Worm (Caenorhabditis elegans) whole organism, young adult: Measurements from ENCODE around the gene scyl-1.

Source experiments
- B0035.1 ChIP-seq: sonication (generic microtip); optimal IDR thresholded peaks from 2 replicates; lab custom pipeline; 2016; ENCODE audit warnings: missing genetic modification characterization, mild to moderate bottlenecking, missing compliant biosample characterization, missing genotype, missing genetic modification reagents
- C17E4.6 ChIP-seq: fragments of 200-800 bp; sonication (Bioruptor generic); IDR thresholded peaks from 2 replicates; pipeline ENCODE4 v1.3.6; 2022; ENCODE audit warnings: missing genetic modification reagents, missing genetic modification characterization, missing compliant biosample characterization
- D2030.7 ChIP-seq: fragments of 200-800 bp; sonication (Bioruptor generic); IDR thresholded peaks from 2 replicates; pipeline ENCODE4 v1.3.6; 2022; ENCODE audit warnings: missing genetic modification reagents, missing genetic modification characterization, missing compliant biosample characterization
- F22D6.2 ChIP-seq: sonication (generic microtip); optimal IDR thresholded peaks from 2 replicates; lab custom pipeline; 2016; ENCODE audit warnings: mild to moderate bottlenecking, missing genetic modification characterization, missing compliant biosample characterization
- F49E8.2 ChIP-seq: sonication (generic microtip); optimal IDR thresholded peaks from 3 replicates; lab custom pipeline; 2017; ENCODE audit warnings: missing genetic modification characterization, mild to moderate bottlenecking, missing compliant biosample characterization, antibody characterized with exemption, moderate library complexity; ENCODE audit not compliant: insufficient read depth
- F52B5.7 ChIP-seq: sonication (generic microtip); optimal IDR thresholded peaks from 2 replicates; lab custom pipeline; 2016; ENCODE audit warnings: mild to moderate bottlenecking, missing genetic modification characterization, missing compliant biosample characterization
- F55B11.4 ChIP-seq: sonication (generic microtip); optimal IDR thresholded peaks from 2 replicates; lab custom pipeline; 2016; ENCODE audit warnings: missing compliant biosample characterization, missing genetic modification characterization, borderline replicate concordance; ENCODE audit not compliant: insufficient read depth
- F57C9.4 ChIP-seq: sonication (generic microtip); optimal IDR thresholded peaks from 2 replicates; lab custom pipeline; 2017; ENCODE audit warnings: mild to moderate bottlenecking, missing genetic modification characterization, missing compliant biosample characterization
- K11D2.4 ChIP-seq: fragments of 200-800 bp; sonication (Bioruptor generic); IDR thresholded peaks from 2 replicates; pipeline ENCODE4 v1.3.6; 2022; ENCODE audit warnings: missing genetic modification reagents, missing genetic modification characterization, missing compliant biosample characterization
- Y53F4B.3 ChIP-seq: fragments of 200-800 bp; sonication (Bioruptor generic); IDR thresholded peaks from 2 replicates; pipeline ENCODE4 v1.3.6; 2022; ENCODE audit warnings: missing genetic modification reagents, missing genetic modification characterization, missing compliant biosample characterization
- Y53G8AR.9 ChIP-seq: fragments of 200-800 bp; sonication (Bioruptor generic); conservative IDR thresholded peaks from 2 replicates; pipeline ENCODE4 v1.3.6; 2022; ENCODE audit warnings: missing genetic modification reagents, missing genetic modification characterization, missing compliant biosample characterization
- Y56A3A.18 ChIP-seq: fragments of 200-800 bp; sonication (Bioruptor generic); IDR thresholded peaks from 2 replicates; pipeline ENCODE4 v1.3.6; 2022; ENCODE audit warnings: missing genetic modification reagents, missing genetic modification characterization, missing compliant biosample characterization
- Y67H2A.10 ChIP-seq: fragments of 200-800 bp; sonication (Bioruptor generic); conservative IDR thresholded peaks from 2 replicates; pipeline ENCODE4 v1.3.6; 2022; ENCODE audit warnings: missing genetic modification reagents, missing genetic modification characterization, missing compliant biosample characterization
- Y79H2A.3 ChIP-seq: fragments of 200-800 bp; sonication (Bioruptor generic); conservative IDR thresholded peaks from 2 replicates; pipeline ENCODE4 v1.3.6; 2022; ENCODE audit warnings: missing genetic modification reagents, missing genetic modification characterization, missing compliant biosample characterization
- athp-1 ChIP-seq: sonication (generic microtip); optimal IDR thresholded peaks from 2 replicates; lab custom pipeline; 2017; ENCODE audit warnings: mild to moderate bottlenecking, missing genetic modification characterization, missing compliant biosample characterization
- ccch-3 ChIP-seq: fragments of 200-800 bp; sonication (Bioruptor generic); optimal IDR thresholded peaks from 2 replicates; lab custom pipeline; 2018; ENCODE audit warnings: mild to moderate bottlenecking, missing genetic modification characterization, missing compliant biosample characterization
- dpff-1 ChIP-seq: sonication (generic microtip); optimal IDR thresholded peaks from 2 replicates; lab custom pipeline; 2017; ENCODE audit warnings: mild to moderate bottlenecking, missing genetic modification characterization, missing compliant biosample characterization
- dpl-1 ChIP-seq: fragments of 150-350 bp; optimal IDR thresholded peaks from 2 replicates; lab custom pipeline; 2014; ENCODE audit warnings: missing biosample characterization, missing genetic modification reagents, missing genetic modification characterization
- egl-18 ChIP-seq: fragments of 200-800 bp; sonication (Bioruptor generic); IDR thresholded peaks from 2 replicates; pipeline ENCODE4 v1.3.6; 2022; ENCODE audit warnings: missing genetic modification reagents, missing genetic modification characterization, missing compliant biosample characterization
- egl-44 ChIP-seq: fragments of 200-800 bp; sonication (Bioruptor generic); IDR thresholded peaks from 2 replicates; pipeline ENCODE4 v1.3.6; 2022; ENCODE audit warnings: missing genetic modification reagents, missing genetic modification characterization, missing compliant biosample characterization
- egrh-3 ChIP-seq: fragments of 200-800 bp; sonication (Bioruptor generic); IDR thresholded peaks from 2 replicates; pipeline ENCODE4 v1.3.6; 2022; ENCODE audit warnings: missing genetic modification reagents, missing genetic modification characterization, missing compliant biosample characterization
- fkh-3 ChIP-seq: sonication (generic microtip); optimal IDR thresholded peaks from 2 replicates; lab custom pipeline; 2016; ENCODE audit warnings: mild to moderate bottlenecking, missing genetic modification characterization, missing compliant biosample characterization
- him-1 ChIP-seq: sonication (generic microtip); optimal IDR thresholded peaks from 2 replicates; lab custom pipeline; 2016; ENCODE audit warnings: missing genotype, missing genetic modification reagents, missing genetic modification characterization, missing compliant biosample characterization
- hlh-26 ChIP-seq: fragments of 200-800 bp; sonication (Bioruptor generic); conservative IDR thresholded peaks from 2 replicates; pipeline ENCODE4 v1.3.6; 2022; ENCODE audit warnings: missing genetic modification reagents, missing genetic modification characterization, missing compliant biosample characterization
- hsf-1 ChIP-seq: fragments of 200-800 bp; sonication (Bioruptor generic); IDR thresholded peaks from 2 replicates; pipeline ENCODE4 v1.3.6; 2022; ENCODE audit warnings: missing genetic modification reagents, missing genetic modification characterization, missing compliant biosample characterization
- let-526 ChIP-seq: fragments of 200-800 bp; sonication (Bioruptor generic); IDR thresholded peaks from 2 replicates; pipeline ENCODE4 v1.3.6; 2022; ENCODE audit warnings: missing genetic modification reagents, missing genetic modification characterization, missing compliant biosample characterization
- let-607 ChIP-seq, 2 experiments: fragments of 200-800 bp in 1 of 2; sonication (Bioruptor generic) in 1 of 2; sonication (generic microtip) in 1 of 2; optimal IDR thresholded peaks; 2 replicates each; lab custom pipeline; 2016 to 2018; ENCODE audit warnings: mild to moderate bottlenecking in 2 of 2, missing compliant biosample characterization in 2 of 2, missing genetic modification characterization in 2 of 2, moderate library complexity in 2 of 2, missing genotype in 1 of 2
- lin-35 ChIP-seq, 3 experiments: fragments of 150-350 bp in 2 of 3; sonication (generic microtip) in 1 of 3; optimal IDR thresholded peaks; 2 replicates each; lab custom pipeline; 2014 to 2018; ENCODE audit warnings: missing biosample characterization in 3 of 3, missing genetic modification characterization in 3 of 3, missing genetic modification reagents in 3 of 3
- lsy-27 ChIP-seq: sonication (generic microtip); optimal IDR thresholded peaks from 2 replicates; lab custom pipeline; 2017; ENCODE audit warnings: missing genetic modification characterization, mild to moderate bottlenecking, missing compliant biosample characterization, antibody characterized with exemption, missing genotype, borderline replicate concordance; ENCODE audit not compliant: insufficient read depth
- madf-3 ChIP-seq: fragments of 200-800 bp; sonication (Bioruptor generic); IDR thresholded peaks from 2 replicates; pipeline ENCODE4 v1.3.6; 2022; ENCODE audit warnings: missing genetic modification reagents, missing genetic modification characterization, missing compliant biosample characterization
- mxl-1 ChIP-seq: sonication (generic microtip); optimal IDR thresholded peaks from 2 replicates; lab custom pipeline; 2016; ENCODE audit warnings: missing genetic modification characterization, missing compliant biosample characterization
- nfya-2 ChIP-seq: fragments of 200-800 bp; sonication (Bioruptor generic); IDR thresholded peaks from 2 replicates; pipeline ENCODE4 v1.3.6; 2022; ENCODE audit warnings: missing genetic modification reagents, missing genetic modification characterization, missing compliant biosample characterization
- nfyb-1 ChIP-seq: fragments of 200-800 bp; sonication (Bioruptor generic); IDR thresholded peaks from 2 replicates; pipeline ENCODE4 v1.3.6; 2022; ENCODE audit warnings: missing genetic modification reagents, missing genetic modification characterization, missing compliant biosample characterization
- pbrm-1 ChIP-seq: fragments of 200-800 bp; sonication (Bioruptor generic); IDR thresholded peaks from 2 replicates; pipeline ENCODE4 v1.3.6; 2022; ENCODE audit warnings: missing genetic modification reagents, missing genetic modification characterization, missing compliant biosample characterization
- rcor-1 ChIP-seq: fragments of 200-800 bp; sonication (Bioruptor generic); IDR thresholded peaks from 2 replicates; pipeline ENCODE4 v1.3.6; 2022; ENCODE audit warnings: missing genetic modification reagents, missing genetic modification characterization, missing compliant biosample characterization
- sdz-38 ChIP-seq: sonication (generic microtip); optimal IDR thresholded peaks from 2 replicates; lab custom pipeline; 2016; ENCODE audit warnings: missing genotype, missing genetic modification characterization, missing compliant biosample characterization
- snpc-1.1 ChIP-seq: sonication (generic microtip); optimal IDR thresholded peaks from 2 replicates; lab custom pipeline; 2017; ENCODE audit warnings: missing genetic modification characterization, mild to moderate bottlenecking, missing compliant biosample characterization, antibody characterized with exemption, moderate library complexity, missing genotype, missing genetic modification reagents; ENCODE audit not compliant: insufficient read depth
- snpc-4 ChIP-seq, 5 experiments: fragments of 150-350 bp in 1 of 5; sonication (generic microtip) in 4 of 5; optimal IDR thresholded peaks; 2 replicates each; lab custom pipeline; 2014 to 2018; ENCODE audit warnings: missing genetic modification characterization in 5 of 5, missing biosample characterization in 3 of 5, antibody characterized with exemption in 2 of 5, mild to moderate bottlenecking in 2 of 5, missing compliant biosample characterization in 2 of 5, missing genotype in 2 of 5, moderate library complexity in 2 of 5, missing genetic modification reagents in 1 of 5
- sptf-2 ChIP-seq: fragments of 200-800 bp; sonication (Bioruptor generic); optimal IDR thresholded peaks from 2 replicates; lab custom pipeline; 2018; ENCODE audit warnings: mild to moderate bottlenecking, missing genetic modification characterization, missing compliant biosample characterization
- tbp1 ChIP-seq: fragments of 200-800 bp; sonication (Bioruptor generic); optimal IDR thresholded peaks from 2 replicates; lab custom pipeline; 2018; ENCODE audit warnings: mild to moderate bottlenecking, missing genetic modification characterization, missing compliant biosample characterization
- tlf-1 ChIP-seq: fragments of 200-800 bp; sonication (Bioruptor generic); optimal IDR thresholded peaks from 2 replicates; lab custom pipeline; 2018; ENCODE audit warnings: mild to moderate bottlenecking, missing genetic modification characterization, missing compliant biosample characterization
- unc-130 ChIP-seq: sonication (generic microtip); optimal IDR thresholded peaks from 2 replicates; lab custom pipeline; 2016; ENCODE audit warnings: missing genetic modification reagents, missing genetic modification characterization, missing compliant biosample characterization
- zfh-2 ChIP-seq: fragments of 200-800 bp; sonication (Bioruptor generic); conservative IDR thresholded peaks from 2 replicates; pipeline ENCODE4 v1.3.6; 2022; ENCODE audit warnings: missing genetic modification reagents, missing genetic modification characterization, missing compliant biosample characterization
- ztf-18 ChIP-seq: sonication (generic microtip); optimal IDR thresholded peaks from 2 replicates; lab custom pipeline; 2016; ENCODE audit warnings: missing genotype, mild to moderate bottlenecking, missing genetic modification characterization, missing compliant biosample characterization

Gene scyl-1

DNA sequence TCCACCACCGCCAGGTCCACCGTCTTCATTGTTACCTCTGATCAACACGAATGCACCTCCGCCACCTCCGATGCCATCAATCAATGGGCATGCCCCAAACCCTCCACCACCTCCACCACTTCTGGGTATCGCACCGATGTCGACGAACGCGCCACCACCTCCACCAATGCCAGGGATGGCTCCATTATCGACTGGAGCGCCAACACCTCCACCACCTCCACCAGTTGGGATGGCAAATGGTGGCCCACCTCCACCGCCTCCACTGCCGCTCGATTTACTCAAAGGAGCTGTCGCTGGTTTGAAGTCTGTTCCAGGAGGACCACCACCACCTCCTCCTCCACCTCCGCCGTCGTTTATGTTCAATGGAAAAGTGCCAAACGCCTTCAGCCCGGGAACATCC is 37.1 kb downstream of the scyl-1 start (continued):
- peak; percentile 24; the same call in 1 of the 2 replicates for TF ChIP-seq D2030.7 (GFP tag; lab: Robert Waterston, UW)
- TF ChIP-seq K11D2.4 (GFP tag; lab: Robert Waterston, UW), result 0 out of 2 replicates have a peak, but pooled peaks have one; percentile 11
- TF ChIP-seq C17E4.6 (GFP tag; lab: Robert Waterston, UW), result no peak
- TF ChIP-seq ztf-18 (tag; lab: Kevin White, UChicago), result no peak
- no peak for TF ChIP-seq F55B11.4 (tag; lab: Kevin White, UChicago)
- no peak for TF ChIP-seq mxl-1 (tag; lab: Kevin White, UChicago)
- no peak for TF ChIP-seq lsy-27 (tag; lab: Kevin White, UChicago)
- peak; percentile 88 for TF ChIP-seq zfh-2 (GFP tag; lab: Robert Waterston, UW)
- TF ChIP-seq Y53F4B.3, result no peak
- no peak for TF ChIP-seq hsf-1 (GFP tag; lab: Robert Waterston, UW)
- TF ChIP-seq F49E8.2 (tag; lab: Kevin White, UChicago), result no peak
- TF ChIP-seq egrh-3 (GFP tag; lab: Robert Waterston, UW), result peak; percentile 69
- no peak for TF ChIP-seq ccch-3 (GFP tag; lab: Kevin White, UChicago)
- no peak for TF ChIP-seq tlf-1 (GFP tag; lab: Kevin White, UChicago)
- TF ChIP-seq fkh-3, result no peak

DNA sequence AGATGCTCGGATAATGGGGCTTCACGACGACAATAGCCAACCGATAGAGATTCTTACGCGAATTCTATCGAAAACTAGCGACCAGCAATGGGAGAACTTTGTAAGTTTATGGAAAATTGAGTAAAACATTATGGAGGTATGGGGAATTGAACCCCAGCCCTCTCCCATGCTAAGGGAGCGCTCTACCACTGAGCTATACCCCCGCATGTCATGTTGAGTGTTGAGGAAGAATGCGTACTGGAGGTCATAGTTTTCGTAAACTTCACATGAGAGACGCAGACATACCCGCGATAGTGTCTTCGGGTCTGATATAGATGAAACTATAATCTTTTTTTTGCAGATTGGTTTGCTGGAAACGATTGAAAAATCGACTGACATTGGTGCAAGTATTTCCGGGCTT is 38.1 kb downstream of the scyl-1 start:
- TF ChIP-seq F49E8.2 (tag; lab: Kevin White, UChicago), result peak; percentile 67
- TF ChIP-seq egrh-3 (GFP tag; lab: Robert Waterston, UW), result no peak
- TF ChIP-seq Y53F4B.3, result no peak
- TF ChIP-seq let-607 (tag; optimal IDR thresholded peaks at IDR 0.05; lab: Kevin White, UChicago), result peak; percentile 10 to 55
- no peak for TF ChIP-seq egl-18 (GFP tag; lab: Robert Waterston, UW)
- no peak for TF ChIP-seq hlh-26 (GFP tag; lab: Robert Waterston, UW)
- TF ChIP-seq snpc-1.1 (tag; lab: Kevin White, UChicago), result no peak
- peak; percentile 50 for TF ChIP-seq athp-1 (tag; lab: Kevin White, UChicago)
- TF ChIP-seq let-526 (GFP tag; lab: Robert Waterston, UW), result 0 out of 2 replicates have a peak, but pooled peaks have one; percentile 44
- TF ChIP-seq ztf-18 (tag; lab: Kevin White, UChicago), result peak; percentile 62
- TF ChIP-seq F57C9.4, result no peak
- peak; percentile 22 for TF ChIP-seq F52B5.7
- TF ChIP-seq sdz-38 (tag; lab: Kevin White, UChicago), result no peak
- no peak for TF ChIP-seq dpl-1
- peak; percentile 39; the same call in 1 of the 2 replicates for TF ChIP-seq Y56A3A.18 (GFP tag; lab: Robert Waterston, UW)
- TF ChIP-seq lin-35 (GFP tag; optimal IDR thresholded peaks at IDR 0.05; lab: Kevin White, UChicago), result peak in 1 of 3 experiments; percentile 56
- TF ChIP-seq egl-44, result peak; percentile 84; the same call in 1 of the 2 replicates
- no peak for TF ChIP-seq Y79H2A.3 (GFP tag; lab: Robert Waterston, UW)
- TF ChIP-seq pbrm-1, result peak; percentile 67
- peak; percentile 39 for TF ChIP-seq him-1 (tag; lab: Kevin White, UChicago)
- no peak for TF ChIP-seq Y67H2A.10 (GFP tag; lab: Robert Waterston, UW)
- no peak for TF ChIP-seq madf-3 (GFP tag; lab: Robert Waterston, UW)
- TF ChIP-seq unc-130 (GFP tag; lab: Kevin White, UChicago), result peak; percentile 27
- peak; percentile 90 for TF ChIP-seq tbp1 (GFP tag; lab: Kevin White, UChicago)
- TF ChIP-seq Y53G8AR.9 (GFP tag; lab: Robert Waterston, UW), result peak; percentile 29; the same call in 1 of the 2 replicates
- TF ChIP-seq snpc-4 (GFP tag; optimal IDR thresholded peaks at IDR 0.05; lab: Kevin White, UChicago), result peak; percentile 49
- TF ChIP-seq snpc-4 (tag; optimal IDR thresholded peaks at IDR 0.05; lab: Kevin White, UChicago), result peak in 3 of 4 experiments; percentile 52 to 73 (median 61)
- TF ChIP-seq fkh-3, result peak; percentile 71
- no peak for TF ChIP-seq tlf-1 (GFP tag; lab: Kevin White, UChicago)
- peak; percentile 17 for TF ChIP-seq B0035.1 (tag; lab: Kevin White, UChicago)
- TF ChIP-seq F22D6.2 (tag; lab: Kevin White, UChicago), result no peak
- TF ChIP-seq dpff-1 (tag; lab: Kevin White, UChicago), result no peak
- TF ChIP-seq rcor-1 (GFP tag; lab: Robert Waterston, UW), result peak; percentile 71
- TF ChIP-seq nfyb-1 (GFP tag; lab: Robert Waterston, UW), result peak; percentile 85
- no peak for TF ChIP-seq nfya-2 (GFP tag; lab: Robert Waterston, UW)
- peak; percentile 37 for TF ChIP-seq sptf-2
